Fruit fly (Drosophila melanogaster): ENCODE measurements around the gene Nup133.

Nup133 gene

DNA sequence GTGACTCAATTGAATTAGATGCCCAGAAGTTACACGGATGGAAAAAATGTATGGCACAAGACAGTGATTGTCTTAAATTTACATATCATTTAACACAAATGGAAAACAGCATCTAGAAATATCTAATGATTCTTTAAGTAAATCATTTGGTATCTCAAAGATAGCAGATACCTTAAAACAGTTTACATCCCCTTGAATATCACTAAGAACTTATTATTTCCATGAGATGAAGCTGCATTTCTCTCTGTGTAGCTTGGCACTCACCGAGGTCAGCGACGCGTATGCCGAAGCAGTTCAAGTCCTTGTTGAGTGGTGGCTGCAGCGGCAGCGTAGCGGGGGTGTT, 29.2 kb downstream of the Nup133 start (continued):
- no peak for TF ChIP-seq CG9215 (GFP tag; IDR thresholded peaks at IDR 0.05)
- TF ChIP-seq CG18262 (tag; optimal IDR thresholded peaks at IDR 0.05), result peak; percentile 59
- no peak for TF ChIP-seq zfh1 (GFP tag; IDR thresholded peaks at IDR 0.05)
- TF ChIP-seq ap (GFP tag; IDR thresholded peaks at IDR 0.05), result no peak
- TF ChIP-seq Doc3 (GFP tag; IDR thresholded peaks at IDR 0.05; ENCODE audit: partially characterized antibody), result no peak
- no peak for TF ChIP-seq HmgD (GFP tag; optimal IDR thresholded peaks at IDR 0.05)
- no peak for TF ChIP-seq tna (GFP tag; IDR thresholded peaks at IDR 0.05; ENCODE audit: partially characterized antibody)
- TF ChIP-seq pnt (GFP tag; optimal IDR thresholded peaks at IDR 0.05), result peak; percentile 27
- peak; percentile 33 for TF ChIP-seq fd96Cb (tag; optimal IDR thresholded peaks at IDR 0.05)
- no peak for TF ChIP-seq Stat92E (GFP tag; optimal IDR thresholded peaks at IDR 0.05)
- TF ChIP-seq shn (GFP tag; optimal IDR thresholded peaks at IDR 0.05), result no peak
- no peak for TF ChIP-seq CG8290 (GFP tag; optimal IDR thresholded peaks at IDR 0.05)
- TF ChIP-seq CG8290 (tag; optimal IDR thresholded peaks at IDR 0.05), result no peak
- TF ChIP-seq sens (GFP tag), result peak; percentile 86
- no peak for TF ChIP-seq danr (GFP tag; IDR thresholded peaks at IDR 0.05)
- TF ChIP-seq CG13775 (GFP tag; optimal IDR thresholded peaks at IDR 0.05), result no peak
- peak; percentile 1 for TF ChIP-seq CG30403 (GFP tag; optimal IDR thresholded peaks at IDR 0.05)
- TF ChIP-seq H15 (GFP tag; IDR thresholded peaks at IDR 0.05), result no peak
- TF ChIP-seq CG13123 (GFP tag; optimal IDR thresholded peaks at IDR 0.05), result no peak
- TF ChIP-seq Lhr (GFP tag; optimal IDR thresholded peaks at IDR 0.05), result no peak
- TF ChIP-seq CG10147 (GFP tag; optimal IDR thresholded peaks at IDR 0.05), result no peak
- peak; percentile 71 for TF ChIP-seq CG18599 (GFP tag; optimal IDR thresholded peaks at IDR 0.05)
- TF ChIP-seq CG1529 (GFP tag; optimal IDR thresholded peaks at IDR 0.05), result no peak
- TF ChIP-seq crol (GFP tag; IDR thresholded peaks at IDR 0.05), result no peak
- TF ChIP-seq CG2116 (GFP tag; optimal IDR thresholded peaks at IDR 0.05), result no peak
- no peak for TF ChIP-seq Abd-B (GFP tag; optimal IDR thresholded peaks at IDR 0.05)
- no peak for TF ChIP-seq emc (GFP tag; optimal IDR thresholded peaks at IDR 0.05)
- TF ChIP-seq slp2 (GFP tag; optimal IDR thresholded peaks at IDR 0.05), result no peak
- TF ChIP-seq dmrt11E (tag; optimal IDR thresholded peaks at IDR 0.05), result peak; percentile 32
- TF ChIP-seq CG5953 (GFP tag; IDR thresholded peaks at IDR 0.05), result no peak
- TF ChIP-seq pfk (GFP tag; optimal IDR thresholded peaks at IDR 0.05), result no peak
- no peak for TF ChIP-seq CG12942 (GFP tag; optimal IDR thresholded peaks at IDR 0.05)
- TF ChIP-seq btn (GFP tag; optimal IDR thresholded peaks at IDR 0.05), result no peak
- no peak for TF ChIP-seq D (optimal IDR thresholded peaks at IDR 0.05)
- no peak for TF ChIP-seq D (GFP tag; optimal IDR thresholded peaks at IDR 0.05)
- no peak for TF ChIP-seq NC2α (GFP tag; optimal IDR thresholded peaks at IDR 0.05)
- TF ChIP-seq gro (GFP tag; optimal IDR thresholded peaks at IDR 0.05), result no peak
- no peak for TF ChIP-seq nom (GFP tag; optimal IDR thresholded peaks at IDR 0.05)
- peak; percentile 23; the same call in 1 of the 2 replicates for TF ChIP-seq esg (GFP tag; conservative IDR thresholded peaks at IDR 0.05)
- no peak for TF ChIP-seq br (optimal IDR thresholded peaks at IDR 0.05)
- TF ChIP-seq wek (GFP tag; optimal IDR thresholded peaks at IDR 0.05), result no peak
- no peak for TF ChIP-seq CG10565 (GFP tag; optimal IDR thresholded peaks at IDR 0.05)
- no peak for TF ChIP-seq chn (GFP tag; optimal IDR thresholded peaks at IDR 0.05)
- TF ChIP-seq tgo (GFP tag; IDR thresholded peaks at IDR 0.05), result no peak
- TF ChIP-seq TFAM (GFP tag; optimal IDR thresholded peaks at IDR 0.05), result no peak
- TF ChIP-seq Meics (GFP tag; optimal IDR thresholded peaks at IDR 0.05), result peak; percentile 6
- no peak for TF ChIP-seq Mrtf (GFP tag; IDR thresholded peaks at IDR 0.05)
- no peak for TF ChIP-seq fu2 (GFP tag; optimal IDR thresholded peaks at IDR 0.05)
- no peak for TF ChIP-seq ase (GFP tag; IDR thresholded peaks at IDR 0.05)
- no peak for TF ChIP-seq CG17612 (GFP tag; IDR thresholded peaks at IDR 0.05)
- no peak for TF ChIP-seq CG12659 (GFP tag; optimal IDR thresholded peaks at IDR 0.05)
- peak; percentile 65 for TF ChIP-seq dmrt99B (tag; optimal IDR thresholded peaks at IDR 0.05)
- no peak for TF ChIP-seq GATAe (GFP tag; conservative IDR thresholded peaks at IDR 0.05)
- TF ChIP-seq dan (GFP tag; IDR thresholded peaks at IDR 0.05), result no peak
